Worm (Caenorhabditis elegans): ENCODE results near the gene abu-13.

abu-13 gene

DNA sequence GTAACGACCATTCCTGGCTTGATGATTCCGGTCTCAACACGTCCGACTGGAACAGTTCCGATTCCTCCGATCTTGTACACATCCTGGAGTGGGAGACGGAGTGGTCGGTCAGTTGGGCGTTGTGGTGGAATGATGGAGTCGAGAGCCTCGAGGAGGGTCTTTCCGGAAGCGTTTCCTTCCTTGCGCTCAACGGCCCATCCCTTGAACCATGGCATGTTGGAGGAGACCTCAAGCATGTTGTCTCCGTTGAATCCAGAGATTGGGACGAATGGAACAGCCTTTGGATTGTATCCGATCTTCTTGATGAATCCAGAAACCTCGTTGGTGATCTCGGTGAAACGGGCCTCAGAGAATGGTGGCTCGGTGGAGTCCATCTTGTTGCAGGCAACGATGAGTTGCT lies 25.0 kb upstream of the abu-13 start:
- TF ChIP-seq dpl-1 (GFP tag; optimal IDR thresholded peaks at IDR 0.05) (no peak), hlh-17 (GFP tag; optimal IDR thresholded peaks at IDR 0.05; ENCODE audit: borderline replicate concordance) (no peak), rnt-1 (tag; optimal IDR thresholded peaks at IDR 0.05) (peak; percentile 8), mdl-1 (tag; optimal IDR thresholded peaks at IDR 0.05) (no peak)

ce11 chrIII:6969781-6970342 lies 24.2 kb upstream of the abu-13 start:
- TF ChIP-seq nhr-84 (tag; optimal IDR thresholded peaks at IDR 0.05) (no peak), fkh-10 (GFP tag; optimal IDR thresholded peaks at IDR 0.05) (no peak), efl-1 (optimal IDR thresholded peaks at IDR 0.05) (peak; percentile 18), efl-1 (GFP tag; optimal IDR thresholded peaks at IDR 0.05 in 1 of 2) (peak in 1 of 2 experiments; percentile 81), elt-3 (tag; optimal IDR thresholded peaks at IDR 0.05) (no peak), pax-3 (tag; optimal IDR thresholded peaks at IDR 0.05) (no peak), aly-2 (tag; optimal IDR thresholded peaks at IDR 0.05) (peak; percentile 91), ceh-8 (GFP tag; optimal IDR thresholded peaks at IDR 0.05) (no peak), ceh-63 (GFP tag; optimal IDR thresholded peaks at IDR 0.05) (no peak), vab-15 (tag; optimal IDR thresholded peaks at IDR 0.05) (no peak), nhr-90 (tag; optimal IDR thresholded peaks at IDR 0.05; ENCODE audit: poor library complexity) (peak; percentile 19), C04F5.9 (tag; optimal IDR thresholded peaks at IDR 0.05) (no peak), rnt-1 (tag; optimal IDR thresholded peaks at IDR 0.05) (peak; percentile 2), ama-1 (optimal IDR thresholded peaks at IDR 0.05) (peak; percentile 33), nhr-47 (tag; optimal IDR thresholded peaks at IDR 0.05) (peak; percentile 29), pag-3 (tag; optimal IDR thresholded peaks at IDR 0.05; ENCODE audit: borderline replicate concordance, insufficient read depth) (no peak), nhr-71 (tag; optimal IDR thresholded peaks at IDR 0.05) (peak; percentile 9), C16A3.4 (tag; optimal IDR thresholded peaks at IDR 0.05) (no peak), zag-1 (tag; optimal IDR thresholded peaks at IDR 0.05) (no peak), lsy-2 (tag; optimal IDR thresholded peaks at IDR 0.05) (peak in 1 of 2 experiments; percentile 53)

DNA sequence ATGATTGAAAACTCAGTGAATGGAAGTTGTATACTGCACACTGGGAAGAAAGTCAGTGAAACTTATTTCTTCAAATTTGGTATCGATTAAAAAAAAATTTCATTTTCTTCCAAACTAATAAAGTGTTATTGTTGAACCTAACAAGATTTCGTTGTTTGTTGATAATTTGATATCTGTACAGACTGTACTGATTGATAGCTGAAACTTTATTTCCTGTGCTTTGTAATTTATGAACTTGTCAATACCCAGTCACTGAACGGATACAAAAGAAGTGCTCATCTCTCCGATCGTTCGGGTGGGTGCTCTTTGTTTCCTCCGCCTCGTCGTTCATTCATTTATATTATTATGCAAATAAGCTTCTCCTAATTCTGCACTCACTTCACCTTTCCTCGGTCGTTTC lies 23.4 kb upstream of the abu-13 start, which contains the start of gene F31E3.12:
Gene F31E3.12 (plus strand): TSS at position 301 of the 400 bp plus-strand sequence.
- TF ChIP-seq unc-130 (tag; optimal IDR thresholded peaks at IDR 0.05) = no peak
- TF ChIP-seq ceh-8 (GFP tag; optimal IDR thresholded peaks at IDR 0.05) = no peak
- TF ChIP-seq lin-15B (tag; optimal IDR thresholded peaks at IDR 0.05) = no peak
- no peak for TF ChIP-seq rnt-1 (tag; optimal IDR thresholded peaks at IDR 0.05)
- no peak for TF ChIP-seq snu-23 (GFP tag; optimal IDR thresholded peaks at IDR 0.05)
- TF ChIP-seq nhr-47 (tag; optimal IDR thresholded peaks at IDR 0.05) = no peak
- TF ChIP-seq nhr-85 (tag) = no peak
- no peak for TF ChIP-seq fkh-10 (GFP tag; optimal IDR thresholded peaks at IDR 0.05)
- TF ChIP-seq nhr-77 (tag; optimal IDR thresholded peaks at IDR 0.05) = no peak
- TF ChIP-seq nhr-84 (tag; optimal IDR thresholded peaks at IDR 0.05) = no peak
- TF ChIP-seq efl-1 (optimal IDR thresholded peaks at IDR 0.05) = no peak
- TF ChIP-seq efl-1 (GFP tag; optimal IDR thresholded peaks at IDR 0.05 in 1 of 2) = no peak
- TF ChIP-seq ceh-82 (tag; optimal IDR thresholded peaks at IDR 0.05) = no peak
- TF ChIP-seq elt-2 (tag; optimal IDR thresholded peaks at IDR 0.05) = no peak

ce11 chrIII:6968655-6969054 lies 23.0 kb upstream of the abu-13 start:
- TF ChIP-seq lin-15B (tag; optimal IDR thresholded peaks at IDR 0.05) (no peak), aly-2 (tag; optimal IDR thresholded peaks at IDR 0.05) (no peak), sox-4 (tag; optimal IDR thresholded peaks at IDR 0.05) (no peak), ceh-8 (GFP tag; optimal IDR thresholded peaks at IDR 0.05) (no peak), lir-3 (tag; optimal IDR thresholded peaks at IDR 0.05; ENCODE audit: poor library complexity) (no peak), nhr-85 (tag) (no peak), pqm-1 (tag; optimal IDR thresholded peaks at IDR 0.05) (no peak), fkh-8 (tag; optimal IDR thresholded peaks at IDR 0.05) (no peak), fkh-10 (GFP tag; optimal IDR thresholded peaks at IDR 0.05) (no peak), nhr-12 (tag; optimal IDR thresholded peaks at IDR 0.05) (no peak), alr-1 (tag; optimal IDR thresholded peaks at IDR 0.05; ENCODE audit: borderline replicate concordance) (no peak), rnt-1 (tag; optimal IDR thresholded peaks at IDR 0.05) (no peak), vab-15 (tag; optimal IDR thresholded peaks at IDR 0.05) (no peak), fkh-4 (tag; optimal IDR thresholded peaks at IDR 0.05; ENCODE audit: borderline replicate concordance) (no peak), ceh-88 (GFP tag; IDR thresholded peaks at IDR 0.05) (no peak), C34B4.2 (tag; optimal IDR thresholded peaks at IDR 0.05) (no peak)

Data from whole organism, L1 larva.